Worm (Caenorhabditis elegans): ENCODE data around the gene F28H6.7.

DNA sequence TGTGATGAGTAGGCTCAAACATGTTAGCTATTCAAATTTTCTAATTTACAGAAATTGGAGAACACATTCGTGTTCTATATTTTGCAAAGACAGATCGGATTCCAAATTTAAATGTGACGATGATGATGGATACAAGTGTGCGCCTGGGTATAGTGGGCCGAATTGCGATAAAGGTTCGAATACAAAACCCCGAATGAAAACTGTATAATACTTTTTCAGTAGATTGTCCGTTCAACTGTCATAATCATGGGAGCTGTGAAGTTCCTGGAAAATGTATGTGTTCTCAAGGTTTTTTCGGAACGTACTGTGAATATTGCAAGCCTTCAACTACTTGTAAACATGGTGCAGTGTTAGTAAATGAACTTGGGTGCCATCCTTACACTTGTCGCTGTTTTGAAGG, 24.9 kb upstream of the F28H6.7 start:
- TF ChIP-seq him-1 (tag; optimal IDR thresholded peaks at IDR 0.05) = no peak
- TF ChIP-seq dao-5 (tag; optimal IDR thresholded peaks at IDR 0.05) = no peak
- TF ChIP-seq W03F9.2 (tag; optimal IDR thresholded peaks at IDR 0.05) = no peak
